Worm (Caenorhabditis elegans) whole organism, L3 larva: ENCODE measurements around the gene clec-119.
A peak's percentile ranks its signal among the peaks of the same experiment; 100 is the strongest.

Experiments used
- egl-5 ChIP-seq: fragments of 150-350 bp; optimal IDR thresholded peaks from 2 replicates; lab custom pipeline; 2017; ENCODE audit warnings: missing biosample characterization, missing genetic modification reagents, missing genetic modification characterization, inconsistent platforms
- elt-1 ChIP-seq: fragments of 150-350 bp; optimal IDR thresholded peaks from 2 replicates; lab custom pipeline; 2014; ENCODE audit warnings: missing biosample characterization, missing genetic modification characterization
- elt-3 ChIP-seq, 3 experiments: fragments of 150-350 bp in 1 of 3; sonication (generic microtip) in 2 of 3; optimal IDR thresholded peaks; 2 replicates in 2 of 3; 4 replicates in 1 of 3; lab custom pipeline; 2014 to 2017; ENCODE audit warnings: missing biosample characterization in 3 of 3, missing genetic modification characterization in 3 of 3
- fkh-10 ChIP-seq: sonication (generic microtip); optimal IDR thresholded peaks from 2 replicates; lab custom pipeline; 2017; ENCODE audit warnings: missing biosample characterization, missing genetic modification reagents, missing genetic modification characterization
- jun-1 ChIP-seq: fragments of 150-350 bp; optimal IDR thresholded peaks from 2 replicates; lab custom pipeline; 2014; ENCODE audit warnings: missing biosample characterization, missing genetic modification reagents, missing genetic modification characterization
- lin-15B ChIP-seq: fragments of 150-350 bp; optimal IDR thresholded peaks from 2 replicates; lab custom pipeline; 2014; ENCODE audit warnings: missing biosample characterization, missing genetic modification characterization
- lin-39 ChIP-seq: fragments of 150-350 bp; optimal IDR thresholded peaks from 2 replicates; lab custom pipeline; 2018; ENCODE audit warnings: missing biosample characterization, missing genetic modification reagents, missing genetic modification characterization
- nhr-11 ChIP-seq: fragments of 150-350 bp; optimal IDR thresholded peaks from 2 replicates; lab custom pipeline; 2014; ENCODE audit warnings: missing biosample characterization, missing genetic modification characterization
- nhr-23 ChIP-seq: fragments of 150-350 bp; optimal IDR thresholded peaks from 2 replicates; lab custom pipeline; 2014; ENCODE audit warnings: missing biosample characterization, missing genetic modification reagents, missing genetic modification characterization
- nhr-76 ChIP-seq: fragments of 150-350 bp; sonication (generic microtip); optimal IDR thresholded peaks from 5 replicates; lab custom pipeline; 2014; ENCODE audit warnings: missing biosample characterization, missing genetic modification characterization
- pha-4 ChIP-seq: fragments of 150-350 bp; optimal IDR thresholded peaks from 2 replicates; lab custom pipeline; 2014; ENCODE audit warnings: missing biosample characterization, missing genetic modification reagents, missing genetic modification characterization
- sea-2 ChIP-seq: fragments of 150-350 bp; sonication (generic microtip); optimal IDR thresholded peaks from 4 replicates; lab custom pipeline; 2014; ENCODE audit warnings: missing biosample characterization, missing genetic modification reagents, missing genetic modification characterization
- unc-39 ChIP-seq: sonication (generic microtip); optimal IDR thresholded peaks from 4 replicates; lab custom pipeline; 2017; ENCODE audit warnings: missing biosample characterization, missing genetic modification characterization

ce11 chrII:1239433-1240020, 16.2 kb upstream of the clec-119 start:
- no peak for TF ChIP-seq fkh-10 (GFP tag; lab: Kevin White, UChicago)
- TF ChIP-seq lin-15B, result no peak
- no peak for TF ChIP-seq elt-1 (tag; lab: Kevin White, UChicago)
- no peak for TF ChIP-seq jun-1 (tag; lab: Kevin White, UChicago)
- TF ChIP-seq sea-2 (GFP tag; lab: Kevin White, UChicago), result no peak
- TF ChIP-seq egl-5 (tag; lab: Kevin White, UChicago), result no peak
- TF ChIP-seq elt-3 (tag; optimal IDR thresholded peaks at IDR 0.05; lab: Kevin White, UChicago), result peak in 1 of 3 experiments; percentile 80
- peak; percentile 18 for TF ChIP-seq nhr-23 (tag; lab: Kevin White, UChicago)
- TF ChIP-seq lin-39 (tag; lab: Kevin White, UChicago), result peak; percentile 39
- no peak for TF ChIP-seq unc-39 (tag; lab: Kevin White, UChicago)
- no peak for TF ChIP-seq nhr-11 (tag; lab: Kevin White, UChicago)
- TF ChIP-seq pha-4, result peak; percentile 65
- no peak for TF ChIP-seq nhr-76 (tag; lab: Kevin White, UChicago)
